Fruit fly (Drosophila melanogaster): ENCODE measurements around the gene eIF5B.
A peak's percentile ranks its signal among the peaks of the same experiment; 100 is the strongest.

- no peak for TF ChIP-seq Hr38 (GFP tag; optimal IDR thresholded peaks at IDR 0.05)
- TF ChIP-seq CG11902 (GFP tag; optimal IDR thresholded peaks at IDR 0.05) = no peak
- no peak for TF ChIP-seq CG16779 (tag; optimal IDR thresholded peaks at IDR 0.05)
- TF ChIP-seq Hr39 (GFP tag; optimal IDR thresholded peaks at IDR 0.05) = no peak
- peak; percentile 3 for TF ChIP-seq Eip78C (GFP tag)
These were observed 31.5 kb upstream of the eIF5B start for dm6 chr3L:3492116-3492747.
